Worm (Caenorhabditis elegans) whole organism, L4/young adult: ENCODE results near the gene T18D3.9.

Experiments used
- dao-5 ChIP-seq: sonication (generic microtip); optimal IDR thresholded peaks from 2 replicates; lab custom pipeline; 2016; ENCODE audit warnings: missing genotype, missing genetic modification characterization, moderate library complexity, missing compliant biosample characterization
- him-1 ChIP-seq: sonication (generic microtip); optimal IDR thresholded peaks from 2 replicates; lab custom pipeline; 2016; ENCODE audit warnings: missing genotype, missing genetic modification reagents, missing genetic modification characterization, missing compliant biosample characterization

ce11 chrX:12458021-12458420, 3.8 kb upstream of the T18D3.9 start:
- TF ChIP-seq dao-5: peak; percentile 83
- no peak for TF ChIP-seq him-1 (tag; lab: Kevin White, UChicago)
